Worm (Caenorhabditis elegans) whole organism, midembryonic: ENCODE results near the gene Y53F4B.36.

Source experiments
- T22C8.4 ChIP-seq: fragments of 200-800 bp; sonication (Bioruptor generic); IDR thresholded peaks from 2 replicates; pipeline ENCODE4 v1.3.6; 2022; ENCODE audit warnings: missing genetic modification characterization, missing compliant biosample characterization
- cog-1 ChIP-seq: sonication (generic microtip); optimal IDR thresholded peaks from 2 replicates; lab custom pipeline; 2016; ENCODE audit warnings: missing genetic modification characterization, missing compliant biosample characterization
- flt-1 ChIP-seq: fragments of 200-800 bp; sonication (Bioruptor generic); IDR thresholded peaks from 2 replicates; pipeline ENCODE4 v1.3.6; 2022; ENCODE audit warnings: missing genetic modification characterization, missing compliant biosample characterization
- klf-2 ChIP-seq: fragments of 200-800 bp; sonication (Bioruptor generic); conservative IDR thresholded peaks from 2 replicates; pipeline ENCODE4 v1.3.6; 2022; ENCODE audit warnings: missing genetic modification reagents, missing genetic modification characterization, missing compliant biosample characterization
- med-1 ChIP-seq: sonication (generic microtip); optimal IDR thresholded peaks from 2 replicates; lab custom pipeline; 2017; ENCODE audit warnings: missing genetic modification characterization, mild to moderate bottlenecking, missing compliant biosample characterization, antibody characterized with exemption, missing genetic modification reagents; ENCODE audit not compliant: insufficient read depth
- ref-1 ChIP-seq: fragments of 200-800 bp; sonication (Bioruptor generic); conservative IDR thresholded peaks from 2 replicates; pipeline ENCODE4 v1.3.6; 2022; ENCODE audit warnings: missing genetic modification reagents, missing genetic modification characterization, missing compliant biosample characterization
- tab-1 ChIP-seq: fragments of 200-800 bp; sonication (Bioruptor generic); IDR thresholded peaks from 2 replicates; pipeline ENCODE4 v1.3.6; 2022; ENCODE audit warnings: missing genetic modification characterization, missing compliant biosample characterization
- ztf-23 ChIP-seq: fragments of 200-800 bp; sonication (Bioruptor generic); IDR thresholded peaks from 2 replicates; pipeline ENCODE4 v1.3.6; 2022; ENCODE audit warnings: missing genetic modification reagents, missing genetic modification characterization, missing compliant biosample characterization
- ztf-29 ChIP-seq: fragments of 200-800 bp; sonication (Bioruptor generic); IDR thresholded peaks from 2 replicates; pipeline ENCODE4 v1.3.6; 2022; ENCODE audit warnings: missing genetic modification reagents, missing genetic modification characterization, missing compliant biosample characterization

Gene Y53F4B.36

ce11 chrII:15207562-15207961 is 31.8 kb downstream of the Y53F4B.36 start:
- TF ChIP-seq ztf-23 (GFP tag; lab: Robert Waterston, UW): no peak
- no peak for TF ChIP-seq ztf-29 (GFP tag; lab: Robert Waterston, UW)
- TF ChIP-seq med-1: no peak
- no peak for TF ChIP-seq tab-1
- no peak for TF ChIP-seq ref-1 (GFP tag; lab: Robert Waterston, UW)
- TF ChIP-seq T22C8.4 (GFP tag; lab: Robert Waterston, UW): no peak
- TF ChIP-seq flt-1 (GFP tag; lab: Robert Waterston, UW): no peak
- TF ChIP-seq cog-1: no peak
- TF ChIP-seq klf-2: no peak

- TF ChIP-seq tab-1 (no peak), klf-2 (no peak), ref-1 (GFP tag; lab: Robert Waterston, UW) (no peak), cog-1 (no peak), T22C8.4 (GFP tag; lab: Robert Waterston, UW) (no peak), flt-1 (GFP tag; lab: Robert Waterston, UW) (no peak), ztf-23 (GFP tag; lab: Robert Waterston, UW) (no peak), med-1 (no peak), ztf-29 (GFP tag; lab: Robert Waterston, UW) (no peak)
Measured at ce11 chrII:15208151-15208550, 32.4 kb downstream of the Y53F4B.36 start.

- TF ChIP-seq T22C8.4 (GFP tag; lab: Robert Waterston, UW) (no peak), tab-1 (no peak), ref-1 (GFP tag; lab: Robert Waterston, UW) (no peak), flt-1 (GFP tag; lab: Robert Waterston, UW) (no peak), med-1 (no peak), ztf-23 (GFP tag; lab: Robert Waterston, UW) (no peak), ztf-29 (GFP tag; lab: Robert Waterston, UW) (peak; percentile 66; the same call in 1 of the 2 replicates), klf-2 (no peak), cog-1 (no peak)
Measured at ce11 chrII:15208874-15209273, 33.1 kb downstream of the Y53F4B.36 start.

ce11 chrII:15209309-15209708 is 33.6 kb downstream of the Y53F4B.36 start:
- no peak for TF ChIP-seq ztf-23 (GFP tag; lab: Robert Waterston, UW)
- TF ChIP-seq cog-1: no peak
- TF ChIP-seq klf-2: no peak
- TF ChIP-seq T22C8.4 (GFP tag; lab: Robert Waterston, UW): no peak
- TF ChIP-seq med-1: no peak
- TF ChIP-seq ztf-29 (GFP tag; lab: Robert Waterston, UW): no peak
- TF ChIP-seq tab-1: no peak
- no peak for TF ChIP-seq ref-1 (GFP tag; lab: Robert Waterston, UW)
- TF ChIP-seq flt-1 (GFP tag; lab: Robert Waterston, UW): no peak

DNA sequence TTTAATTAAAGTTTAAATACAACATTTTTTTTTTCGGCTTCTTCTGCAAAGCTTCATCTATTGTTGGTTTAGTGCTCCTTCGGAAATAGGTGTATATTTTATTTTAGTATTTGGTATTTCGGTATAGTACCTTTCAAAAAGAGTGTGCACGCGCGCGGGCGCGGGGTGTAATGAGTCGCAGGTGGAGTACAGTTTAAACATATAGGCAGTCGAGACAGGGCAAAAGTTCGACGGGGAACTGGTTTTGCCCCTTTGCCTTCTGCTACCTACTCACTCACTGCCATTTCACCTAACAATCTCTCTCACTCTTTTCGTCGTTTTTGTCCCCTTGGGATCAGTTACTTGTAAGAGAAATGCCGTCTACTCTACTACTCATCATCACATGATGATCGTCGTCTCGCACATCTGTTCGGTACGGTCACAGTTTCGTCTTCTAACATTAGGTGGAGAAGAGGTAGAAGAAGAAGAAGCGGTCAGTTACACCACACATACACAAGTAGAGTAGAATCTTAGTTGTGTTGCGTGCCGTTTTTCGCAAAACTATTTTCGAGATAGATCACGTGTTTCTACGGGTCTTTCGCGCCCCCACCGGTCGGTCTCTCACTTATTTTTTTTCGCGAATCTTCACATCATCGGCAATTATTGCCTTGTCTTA is 36.6 kb downstream of the Y53F4B.36 start:
- TF ChIP-seq cog-1 (no peak), ztf-23 (GFP tag; lab: Robert Waterston, UW) (peak; percentile 32; the same call in 1 of the 2 replicates)

ce11 chrII:15213732-15214131 is 38.0 kb downstream of the Y53F4B.36 start:
- TF ChIP-seq T22C8.4 (GFP tag; lab: Robert Waterston, UW): no peak
- TF ChIP-seq ref-1 (GFP tag; lab: Robert Waterston, UW): no peak
- no peak for TF ChIP-seq ztf-23 (GFP tag; lab: Robert Waterston, UW)
- TF ChIP-seq ztf-29 (GFP tag; lab: Robert Waterston, UW): no peak
- no peak for TF ChIP-seq cog-1
- no peak for TF ChIP-seq flt-1 (GFP tag; lab: Robert Waterston, UW)
- no peak for TF ChIP-seq klf-2

- TF ChIP-seq med-1: no peak
- TF ChIP-seq flt-1 (GFP tag; lab: Robert Waterston, UW): 0 out of 2 replicates have a peak, but pooled peaks have one; percentile 31
- TF ChIP-seq ztf-29 (GFP tag; lab: Robert Waterston, UW): no peak
- TF ChIP-seq cog-1: no peak
- no peak for TF ChIP-seq ztf-23 (GFP tag; lab: Robert Waterston, UW)
- TF ChIP-seq T22C8.4 (GFP tag; lab: Robert Waterston, UW): no peak
- 0 out of 2 replicates have a peak, but pooled peaks have one; percentile 34 for TF ChIP-seq tab-1
Measured at ce11 chrII:15217949-15218348, 42.2 kb downstream of the Y53F4B.36 start.

DNA sequence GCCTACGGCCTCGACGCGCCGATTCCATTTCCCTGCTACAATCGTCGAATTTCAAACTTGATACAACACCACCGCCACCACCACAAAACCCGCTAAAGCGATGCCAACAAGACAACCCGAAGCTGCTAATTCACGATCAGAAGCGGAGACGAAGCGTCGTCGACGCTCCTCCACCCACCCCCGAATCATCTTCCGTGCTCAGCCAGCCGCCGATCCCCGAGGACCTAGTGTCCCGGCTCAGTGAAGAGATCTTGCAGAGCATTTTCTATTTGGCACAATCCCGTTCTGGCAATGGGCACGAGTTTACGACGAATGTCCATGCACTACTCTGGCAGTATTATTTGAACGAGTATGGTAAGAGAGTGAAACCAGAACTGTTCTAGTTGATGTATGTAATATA is 42.9 kb downstream of the Y53F4B.36 start:
- no peak for TF ChIP-seq ztf-29 (GFP tag; lab: Robert Waterston, UW)
- TF ChIP-seq klf-2: no peak
- no peak for TF ChIP-seq cog-1
- TF ChIP-seq ref-1 (GFP tag; lab: Robert Waterston, UW): no peak
- TF ChIP-seq med-1: no peak
- TF ChIP-seq flt-1 (GFP tag; lab: Robert Waterston, UW): no peak
- TF ChIP-seq tab-1: no peak
- TF ChIP-seq T22C8.4 (GFP tag; lab: Robert Waterston, UW): no peak
- TF ChIP-seq ztf-23 (GFP tag; lab: Robert Waterston, UW): no peak

DNA sequence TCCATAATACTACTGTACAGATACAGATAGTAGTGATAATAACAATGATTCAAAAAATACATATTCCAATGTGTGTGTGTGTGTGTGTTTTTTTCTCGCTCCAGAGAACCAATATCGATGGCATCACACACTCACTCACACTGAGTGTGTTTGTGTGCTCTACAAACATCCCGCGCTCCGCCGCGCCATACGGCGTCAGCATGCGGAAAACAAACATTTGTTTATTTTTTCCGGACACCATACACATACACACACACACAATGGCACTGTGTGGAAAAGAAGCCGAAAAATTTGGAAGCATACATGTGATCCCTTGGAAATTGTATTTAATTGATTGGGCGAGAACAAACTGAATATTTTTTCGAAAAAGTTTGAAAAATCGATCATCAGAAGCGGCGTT is 43.3 kb downstream of the Y53F4B.36 start:
- TF ChIP-seq klf-2: no peak
- TF ChIP-seq tab-1: no peak
- TF ChIP-seq T22C8.4 (GFP tag; lab: Robert Waterston, UW): no peak
- TF ChIP-seq ztf-23 (GFP tag; lab: Robert Waterston, UW): no peak
- no peak for TF ChIP-seq cog-1
- no peak for TF ChIP-seq med-1

- TF ChIP-seq ztf-29 (GFP tag; lab: Robert Waterston, UW): no peak
- TF ChIP-seq cog-1: no peak
- TF ChIP-seq med-1: no peak
- TF ChIP-seq tab-1: no peak
- TF ChIP-seq ref-1 (GFP tag; lab: Robert Waterston, UW): no peak
- no peak for TF ChIP-seq klf-2
- no peak for TF ChIP-seq flt-1 (GFP tag; lab: Robert Waterston, UW)
- TF ChIP-seq T22C8.4 (GFP tag; lab: Robert Waterston, UW): no peak
- TF ChIP-seq ztf-23 (GFP tag; lab: Robert Waterston, UW): no peak
Measured at ce11 chrII:15220116-15220515, 44.4 kb downstream of the Y53F4B.36 start.
